Worm (Caenorhabditis elegans) whole organism, L4/young adult: ENCODE results near the gene npr-2.

Experiments
- W03F9.2 ChIP-seq: fragments of 150-350 bp; optimal IDR thresholded peaks from 2 replicates; lab custom pipeline; 2014; ENCODE audit warnings: missing biosample characterization, missing genetic modification characterization
- dao-5 ChIP-seq: sonication (generic microtip); optimal IDR thresholded peaks from 2 replicates; lab custom pipeline; 2016; ENCODE audit warnings: missing genotype, missing genetic modification characterization, moderate library complexity, missing compliant biosample characterization
- him-1 ChIP-seq: sonication (generic microtip); optimal IDR thresholded peaks from 2 replicates; lab custom pipeline; 2016; ENCODE audit warnings: missing genotype, missing genetic modification reagents, missing genetic modification characterization, missing compliant biosample characterization

Gene npr-2

DNA sequence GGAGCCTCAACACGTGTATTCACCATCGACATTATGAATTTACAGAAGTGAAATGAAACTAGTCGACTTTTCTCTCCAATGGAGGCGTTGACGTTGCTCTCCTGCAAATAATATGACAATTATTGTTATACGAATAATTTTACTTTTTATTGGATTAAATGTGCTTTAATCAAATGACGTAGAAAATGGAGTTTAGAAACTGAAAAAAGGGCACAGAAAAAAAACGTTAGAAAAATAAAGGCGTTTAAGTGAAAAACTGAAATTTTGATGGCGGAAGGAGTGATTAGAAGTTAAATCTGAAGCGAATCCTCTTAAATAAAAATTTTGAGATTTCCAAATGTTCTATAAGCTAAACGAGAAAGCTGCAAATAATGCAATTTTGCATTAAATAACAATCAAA lies at the start of gene npr-2:
npr-2 (minus strand) TSS at position 101 of the 400 bp plus-strand sequence.
- TF ChIP-seq dao-5, result no peak
- no peak for TF ChIP-seq W03F9.2
- no peak for TF ChIP-seq him-1 (tag; lab: Kevin White, UChicago)

DNA sequence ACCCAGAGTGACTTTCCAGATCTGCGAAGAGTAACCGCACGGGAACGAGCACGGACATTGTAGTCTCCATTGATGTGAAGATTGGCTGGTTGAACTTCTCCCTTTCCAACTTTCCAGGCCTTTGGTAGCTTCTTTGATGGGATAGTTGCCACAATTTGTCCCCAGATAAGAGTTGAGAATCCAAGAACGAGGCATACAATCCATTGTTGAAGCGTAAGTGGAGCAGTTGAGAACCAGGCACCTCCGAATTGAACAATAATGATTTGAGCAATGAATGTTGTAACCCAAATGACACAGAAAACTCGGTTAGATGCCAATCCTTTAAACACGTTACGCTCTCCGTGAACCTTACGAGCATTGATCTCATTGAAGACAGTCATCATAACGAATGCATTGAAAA lies 47.1 kb upstream of the npr-2 start:
- TF ChIP-seq dao-5 (no peak), W03F9.2 (no peak), him-1 (tag; lab: Kevin White, UChicago) (no peak)

DNA sequence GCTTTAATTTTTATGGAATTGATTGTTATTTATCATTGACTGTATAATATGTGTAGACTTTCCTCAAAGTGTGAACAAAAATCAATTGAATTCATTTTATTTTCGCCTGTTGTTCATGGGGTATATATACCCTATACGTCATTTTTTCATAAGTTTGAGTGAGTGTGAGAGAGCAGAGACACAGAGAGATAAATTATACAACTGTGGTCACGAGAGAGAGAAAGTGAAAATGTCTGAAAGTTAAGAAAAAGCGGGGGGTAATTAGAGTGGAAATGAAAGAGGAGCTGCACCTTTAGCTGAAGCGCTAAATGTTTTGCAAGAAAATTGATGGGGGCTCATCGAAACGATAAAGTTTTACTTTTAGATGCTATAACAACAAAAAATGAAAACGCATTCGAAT lies 45.9 kb upstream of the npr-2 start:
- TF ChIP-seq W03F9.2 (no peak), him-1 (tag; lab: Kevin White, UChicago) (no peak), dao-5 (no peak)

DNA sequence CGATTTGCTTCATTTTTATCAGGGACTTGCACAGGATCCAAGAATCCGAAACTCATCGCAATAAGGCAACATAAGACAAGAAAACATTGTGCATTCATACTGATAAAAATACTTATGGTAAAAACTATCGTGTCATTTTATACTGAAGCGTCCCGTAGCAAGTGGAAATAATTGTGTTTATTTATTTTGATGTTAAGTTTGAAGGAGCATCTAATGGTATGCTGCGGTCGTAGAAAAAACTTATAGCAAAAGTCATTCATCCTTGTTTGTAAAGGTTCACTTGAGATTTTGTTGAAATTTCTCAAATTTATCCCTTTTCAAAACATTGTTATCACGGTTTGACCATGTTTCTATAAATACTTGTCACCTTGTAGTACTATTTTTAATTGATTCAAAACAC lies 45.1 kb upstream of the npr-2 start, which contains the start of gene W09C2.10:
W09C2.10 (minus strand) TSS at position 101 of the 400 bp plus-strand sequence.
- TF ChIP-seq W03F9.2 (no peak), him-1 (tag; lab: Kevin White, UChicago) (no peak), dao-5 (no peak)

- no peak for TF ChIP-seq W03F9.2
- TF ChIP-seq him-1 (tag; lab: Kevin White, UChicago), result no peak
Measured at ce11 chrIV:9624275-9624674, 44.4 kb upstream of the npr-2 start, which contains the start of gene W09C2.8. W09C2.8 (minus strand) TSS chrIV:9624375.

- TF ChIP-seq dao-5 (no peak), him-1 (tag; lab: Kevin White, UChicago) (no peak), W03F9.2 (no peak)
Measured at ce11 chrIV:9623269-9623668, 43.3 kb upstream of the npr-2 start, which contains the start of gene W09C2.9. W09C2.9 (minus strand) TSS chrIV:9623369.

DNA sequence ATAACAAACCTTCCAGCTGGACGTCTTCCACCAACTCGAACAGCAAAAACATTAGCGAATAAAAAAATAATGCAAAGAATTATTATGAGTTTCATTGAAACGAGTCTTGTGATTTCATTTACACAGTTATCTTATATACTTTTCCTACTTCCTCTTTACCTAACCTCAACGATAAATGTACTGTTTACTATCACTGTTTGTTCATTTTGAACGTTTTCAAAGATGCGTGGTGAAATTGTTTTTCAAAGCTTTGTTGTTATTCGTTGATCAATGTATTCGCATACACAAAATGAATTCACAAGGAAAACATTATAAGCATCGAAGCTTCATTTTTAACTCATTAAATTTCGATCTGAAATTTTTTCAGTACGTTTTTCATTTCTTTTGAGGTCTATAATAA lies 42.4 kb upstream of the npr-2 start, which contains the start of gene W09C2.7:
W09C2.7 (minus strand) TSS at position 101 of the 400 bp plus-strand sequence.
- TF ChIP-seq W03F9.2, result no peak
- TF ChIP-seq dao-5, result no peak
- TF ChIP-seq him-1 (tag; lab: Kevin White, UChicago), result no peak

ce11 chrIV:9618836-9619235 lies 38.9 kb upstream of the npr-2 start:
- TF ChIP-seq dao-5, result no peak
- TF ChIP-seq W03F9.2, result no peak
- TF ChIP-seq him-1 (tag; lab: Kevin White, UChicago), result no peak

ce11 chrIV:9618015-9618414 lies 38.1 kb upstream of the npr-2 start:
- TF ChIP-seq dao-5 (no peak), W03F9.2 (no peak), him-1 (tag; lab: Kevin White, UChicago) (no peak)

- TF ChIP-seq him-1 (tag; lab: Kevin White, UChicago) (no peak), W03F9.2 (no peak), dao-5 (no peak)
Measured at ce11 chrIV:9617358-9617757, 37.4 kb upstream of the npr-2 start.

DNA sequence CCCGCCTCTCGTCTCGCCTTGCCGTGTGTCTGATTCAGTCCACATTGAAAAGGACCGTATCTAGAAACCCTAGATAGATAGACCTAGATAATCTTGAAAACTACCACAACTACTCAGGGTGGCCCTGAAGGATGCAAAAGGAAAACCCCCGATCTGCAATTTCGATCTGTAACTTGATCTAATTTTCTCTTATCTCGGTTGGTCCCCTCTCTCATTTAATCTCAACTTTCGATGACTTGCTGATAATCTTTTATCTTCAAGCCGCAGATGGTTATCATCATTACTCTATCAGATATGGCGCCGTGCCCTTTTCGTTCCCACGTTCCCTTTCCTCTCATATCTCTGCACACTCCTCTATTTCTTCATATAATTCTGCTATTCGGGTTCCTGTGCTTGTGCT lies 35.6 kb upstream of the npr-2 start:
- TF ChIP-seq him-1 (tag; lab: Kevin White, UChicago) (no peak), dao-5 (no peak), W03F9.2 (no peak)

DNA sequence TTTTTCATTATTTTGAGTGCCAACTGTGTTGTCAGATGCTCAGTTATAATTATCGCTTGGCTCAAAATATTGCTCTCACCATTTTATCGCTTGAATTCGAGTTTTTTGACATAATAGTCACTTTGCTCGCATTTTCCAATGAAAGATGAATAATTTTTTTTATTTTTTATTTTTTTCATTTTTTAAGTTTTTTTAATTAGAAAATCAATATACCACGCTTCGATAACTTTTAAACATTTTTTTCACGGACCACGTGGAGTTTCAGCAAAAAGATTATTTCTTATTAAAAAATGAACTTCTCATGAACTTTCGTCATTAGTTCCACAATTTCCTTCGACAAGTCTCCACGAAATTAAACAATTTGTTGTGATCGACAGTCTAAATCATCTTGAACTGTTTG lies 34.8 kb upstream of the npr-2 start, which contains the start of gene elt-1:
elt-1 (plus strand) TSS at position 301 of the 400 bp plus-strand sequence.
- TF ChIP-seq W03F9.2 (no peak), him-1 (tag; lab: Kevin White, UChicago) (no peak), dao-5 (no peak)

ce11 chrIV:9614060-9614459 lies 34.1 kb upstream of the npr-2 start:
- TF ChIP-seq him-1 (tag; lab: Kevin White, UChicago) (no peak), dao-5 (no peak), W03F9.2 (no peak)

DNA sequence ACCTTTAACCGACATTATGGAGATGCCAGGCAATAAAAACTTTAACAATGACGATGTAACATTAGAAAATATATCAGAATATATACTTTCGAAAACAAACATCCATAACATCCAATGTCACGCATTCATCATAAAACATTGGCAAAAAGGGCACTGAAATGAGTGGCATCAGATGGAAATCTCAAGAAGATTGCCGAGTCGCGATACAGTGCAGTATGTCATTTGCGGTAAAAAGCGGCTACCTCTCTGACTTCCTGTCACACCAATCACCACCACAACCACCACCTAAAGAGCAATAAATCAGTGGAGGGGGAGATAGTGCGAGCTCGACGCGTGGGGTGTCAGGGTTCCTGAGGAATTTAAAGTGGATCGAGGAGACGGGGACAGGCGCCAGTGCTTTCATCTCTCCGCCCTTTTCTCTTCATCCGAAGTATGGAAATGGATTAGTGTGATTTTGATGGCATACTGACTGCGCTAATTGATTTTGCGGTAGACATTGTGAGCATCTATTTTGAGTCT lies 33.2 kb upstream of the npr-2 start:
- no peak for TF ChIP-seq W03F9.2
- TF ChIP-seq dao-5, result no peak
- no peak for TF ChIP-seq him-1 (tag; lab: Kevin White, UChicago)

- TF ChIP-seq W03F9.2 (no peak), him-1 (tag; lab: Kevin White, UChicago) (no peak), dao-5 (no peak)
Measured at ce11 chrIV:9610923-9611322, 31.0 kb upstream of the npr-2 start.

DNA sequence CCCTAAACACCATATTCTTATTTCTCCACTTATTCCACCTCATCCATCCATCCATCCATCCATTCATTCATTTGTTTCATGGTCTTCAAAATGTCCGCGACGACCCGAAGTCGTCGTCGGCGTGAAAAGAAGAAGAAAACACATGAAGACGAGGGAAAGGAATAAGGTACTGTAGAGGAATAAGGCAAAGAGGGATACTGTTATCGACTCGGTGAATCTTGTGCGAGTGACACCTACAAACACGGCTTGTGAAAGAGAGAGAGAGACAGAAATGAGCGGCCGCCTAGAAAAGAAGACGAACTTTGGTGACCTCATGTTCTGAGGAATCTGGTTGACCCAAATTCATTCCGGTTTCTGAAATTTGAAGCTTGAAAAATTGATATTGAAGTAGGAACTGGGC lies 29.2 kb upstream of the npr-2 start:
- TF ChIP-seq him-1 (tag; lab: Kevin White, UChicago), result no peak
- no peak for TF ChIP-seq W03F9.2
- no peak for TF ChIP-seq dao-5
